Fruit fly (Drosophila melanogaster) S2 (cell line): ENCODE measurements around the gene ND-13B.

Experiments used
- CG8478 ChIP-seq: fragments of >200 bp; optimal IDR thresholded peaks from 2 replicates; lab custom pipeline; 2018
- CTCF ChIP-seq, 2 experiments: fragments of >200 bp; optimal IDR thresholded peaks; 2 replicates each; lab custom pipeline; 2018

DNA sequence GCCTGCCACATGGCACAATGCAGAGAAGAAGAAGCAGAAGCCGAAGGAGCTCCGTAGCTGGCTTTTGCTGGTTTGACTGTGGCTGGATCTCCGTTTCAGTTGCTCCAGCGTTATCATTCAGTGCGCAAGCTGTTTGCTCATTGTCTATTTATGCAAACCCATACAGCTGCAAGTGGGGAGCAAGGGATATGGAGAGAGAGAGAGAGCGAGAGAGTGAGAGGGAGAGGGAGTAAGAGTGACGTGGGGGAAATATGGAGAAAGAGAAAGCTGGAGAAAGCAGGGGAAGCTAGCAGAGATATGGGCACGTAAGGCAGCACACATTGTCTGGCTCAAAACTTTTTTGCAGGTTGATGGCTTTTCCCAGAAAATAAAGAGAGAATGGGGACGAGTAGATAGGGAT is 28.7 kb upstream of the ND-13B start:
- TF ChIP-seq CTCF (optimal IDR thresholded peaks at IDR 0.05; lab: Kevin White, UChicago) (no peak), CG8478 (lab: Kevin White, UChicago) (no peak)
